Fruit fly (Drosophila melanogaster) whole organism, embryonic: ENCODE data around the gene Tim17b1.

Experiments used
- Aef1 ChIP-seq: fragments of 200-800 bp; sonication (Bioruptor generic); IDR thresholded peaks from 3 replicates; pipeline ENCODE4 v1.3.6; 2022; ENCODE audit warnings: missing biosample characterization, missing genetic modification characterization
- Asciz ChIP-seq: fragments of 200-800 bp; sonication (Bioruptor generic); optimal IDR thresholded peaks from 2 replicates; lab custom pipeline; 2017; ENCODE audit warnings: missing biosample characterization, mild to moderate bottlenecking, missing genetic modification characterization, missing genetic modification reagents
- CG1024 ChIP-seq: fragments of 200-800 bp; sonication (Bioruptor generic); IDR thresholded peaks from 2 replicates; pipeline ENCODE4 v1.3.6; 2022; ENCODE audit warnings: missing biosample characterization, missing genetic modification characterization
- CG10431 ChIP-seq: fragments of 200-800 bp; sonication (Bioruptor generic); optimal IDR thresholded peaks from 3 replicates; lab custom pipeline; 2018; ENCODE audit warnings: missing biosample characterization, mild to moderate bottlenecking, missing genetic modification characterization
- CG11398 ChIP-seq: fragments of 200-800 bp; sonication (Bioruptor generic); optimal IDR thresholded peaks from 2 replicates; lab custom pipeline; 2016; ENCODE audit warnings: missing biosample characterization, missing genetic modification characterization
- CG11560 ChIP-seq: fragments of 200-800 bp; sonication (Bioruptor generic); IDR thresholded peaks from 3 replicates; pipeline ENCODE4 v1.3.6; 2022; ENCODE audit warnings: missing biosample characterization, missing genetic modification characterization
- CG12744 ChIP-seq: fragments of 200-800 bp; sonication (Bioruptor generic); optimal IDR thresholded peaks from 2 replicates; lab custom pipeline; 2016; ENCODE audit warnings: missing biosample characterization, missing genetic modification characterization
- CG13624 ChIP-seq: fragments of 200-800 bp; sonication (Bioruptor generic); optimal IDR thresholded peaks from 2 replicates; lab custom pipeline; 2016; ENCODE audit warnings: missing biosample characterization, missing genetic modification characterization
- CG15601 ChIP-seq: fragments of 200-800 bp; sonication (Bioruptor generic); optimal IDR thresholded peaks from 3 replicates; lab custom pipeline; 2019; ENCODE audit warnings: missing biosample characterization, mild to moderate bottlenecking, missing genetic modification characterization, moderate library complexity
- CG18262 ChIP-seq: fragments of 200-800 bp; optimal IDR thresholded peaks from 3 replicates; lab custom pipeline; 2019; ENCODE audit warnings: missing biosample characterization, mild to moderate bottlenecking, missing genetic modification characterization, moderate library complexity
- CG18619 ChIP-seq: fragments of 200-800 bp; sonication (Bioruptor generic); optimal IDR thresholded peaks from 3 replicates; lab custom pipeline; 2017; ENCODE audit warnings: missing biosample characterization, mild to moderate bottlenecking, missing genetic modification characterization
- CG2199 ChIP-seq: fragments of 200-800 bp; sonication (Bioruptor generic); IDR thresholded peaks from 3 replicates; pipeline ENCODE4 v1.3.6; 2022; ENCODE audit warnings: missing biosample characterization, missing genetic modification characterization
- CG3407 ChIP-seq: fragments of 200-800 bp; sonication (Bioruptor generic); optimal IDR thresholded peaks from 2 replicates; lab custom pipeline; 2018; ENCODE audit warnings: missing biosample characterization, mild to moderate bottlenecking, missing genetic modification characterization
- CG4730 ChIP-seq: fragments of 200-800 bp; sonication (Bioruptor generic); IDR thresholded peaks from 2 replicates; pipeline ENCODE4 v1.3.6; 2022; ENCODE audit warnings: missing biosample characterization, missing genetic modification characterization
- CG4854 ChIP-seq: fragments of 200-800 bp; sonication (Bioruptor generic); optimal IDR thresholded peaks from 2 replicates; lab custom pipeline; 2016; ENCODE audit warnings: missing biosample characterization, missing genetic modification characterization, inconsistent platforms
- CG6683 ChIP-seq: fragments of 200-800 bp; sonication (Bioruptor generic); optimal IDR thresholded peaks from 2 replicates; lab custom pipeline; 2017; ENCODE audit warnings: missing biosample characterization, mild to moderate bottlenecking, missing genetic modification characterization, missing genetic modification reagents
- CG8290 ChIP-seq, 3 experiments: fragments of 200-800 bp; sonication (Bioruptor generic); optimal IDR thresholded peaks; 2 replicates each; lab custom pipeline; 2016 to 2019; ENCODE audit warnings: missing biosample characterization in 3 of 3, missing genetic modification characterization in 3 of 3, mild to moderate bottlenecking in 2 of 3, moderate library complexity in 1 of 3
- CG8478 ChIP-seq: fragments of >200 bp; optimal IDR thresholded peaks from 2 replicates; lab custom pipeline; 2018
- Camta ChIP-seq: fragments of 200-800 bp; sonication (Bioruptor generic); optimal IDR thresholded peaks from 2 replicates; lab custom pipeline; 2016; ENCODE audit warnings: missing biosample characterization, missing genetic modification characterization
- Chrac-16 ChIP-seq: fragments of 200-800 bp; sonication (Bioruptor generic); optimal IDR thresholded peaks from 3 replicates; lab custom pipeline; 2016; ENCODE audit warnings: missing biosample characterization, missing genetic modification characterization
- CrebB ChIP-seq: fragments of 200-800 bp; sonication (Bioruptor generic); optimal IDR thresholded peaks from 3 replicates; lab custom pipeline; 2018; ENCODE audit warnings: missing biosample characterization, mild to moderate bottlenecking, missing genetic modification characterization
- D ChIP-seq, 2 experiments: fragments of 200-800 bp in 1 of 2; fragments of >200 bp in 1 of 2; sonication (Bioruptor generic) in 1 of 2; optimal IDR thresholded peaks; 2 replicates in 1 of 2; 3 replicates in 1 of 2; lab custom pipeline; 2017; ENCODE audit warnings: mild to moderate bottlenecking in 1 of 2, missing biosample characterization in 1 of 2, missing genetic modification characterization in 1 of 2, missing genetic modification reagents in 1 of 2
- Dad ChIP-seq: fragments of 200-800 bp; sonication (Bioruptor generic); optimal IDR thresholded peaks from 3 replicates; lab custom pipeline; 2016; ENCODE audit warnings: missing biosample characterization, missing genetic modification characterization
- E2f1 ChIP-seq: fragments of 200-800 bp; sonication (Bioruptor generic); IDR thresholded peaks from 2 replicates; pipeline ENCODE4 v1.3.6; 2022; ENCODE audit warnings: missing biosample characterization, missing genetic modification characterization
- E2f2 ChIP-seq: fragments of 200-800 bp; sonication (Bioruptor generic); IDR thresholded peaks from 2 replicates; pipeline ENCODE4 v1.3.6; 2022; ENCODE audit warnings: missing biosample characterization, missing genetic modification characterization
- Fer2 ChIP-seq: fragments of 200-800 bp; sonication (Bioruptor generic); optimal IDR thresholded peaks from 2 replicates; lab custom pipeline; 2018; ENCODE audit warnings: missing biosample characterization, mild to moderate bottlenecking, missing genetic modification characterization, moderate library complexity
- HHEX ChIP-seq: fragments of 200-800 bp; sonication (Bioruptor generic); optimal IDR thresholded peaks from 3 replicates; lab custom pipeline; 2017; ENCODE audit warnings: missing biosample characterization, mild to moderate bottlenecking, missing genetic modification characterization, missing genetic modification reagents
- Hey ChIP-seq: fragments of 200-800 bp; sonication (Bioruptor generic); optimal IDR thresholded peaks from 3 replicates; lab custom pipeline; 2018; ENCODE audit warnings: missing biosample characterization, mild to moderate bottlenecking, missing genetic modification characterization
- HmgD ChIP-seq: fragments of 200-800 bp; sonication (Bioruptor generic); optimal IDR thresholded peaks from 3 replicates; lab custom pipeline; 2016; ENCODE audit warnings: missing biosample characterization, missing genetic modification characterization
- Hr78 ChIP-seq, 2 experiments: fragments of 200-800 bp in 1 of 2; fragments of >200 bp in 1 of 2; sonication (Bioruptor generic) in 1 of 2; optimal IDR thresholded peaks; 2 replicates each; lab custom pipeline; 2017 to 2019; ENCODE audit warnings: missing biosample characterization in 2 of 2, missing genetic modification characterization in 2 of 2, mild to moderate bottlenecking in 1 of 2, moderate library complexity in 1 of 2
- NC2β ChIP-seq: fragments of 200-800 bp; sonication (Bioruptor generic); optimal IDR thresholded peaks from 2 replicates; lab custom pipeline; 2016; ENCODE audit warnings: missing biosample characterization, missing genetic modification characterization
- NFAT ChIP-seq: fragments of 200-800 bp; sonication (Bioruptor generic); IDR thresholded peaks from 2 replicates; pipeline ENCODE4 v1.3.6; 2022; ENCODE audit warnings: missing biosample characterization, missing genetic modification characterization
- PHDP ChIP-seq: fragments of 200-800 bp; sonication (Bioruptor generic); optimal IDR thresholded peaks from 3 replicates; lab custom pipeline; 2018; ENCODE audit warnings: missing biosample characterization, mild to moderate bottlenecking, missing genetic modification characterization, moderate library complexity
- Sry-δ ChIP-seq: fragments of 200-800 bp; sonication (Bioruptor generic); optimal IDR thresholded peaks from 2 replicates; lab custom pipeline; 2016; ENCODE audit warnings: missing biosample characterization, missing genetic modification characterization
- al ChIP-seq: fragments of 200-800 bp; sonication (Bioruptor generic); IDR thresholded peaks from 2 replicates; pipeline ENCODE4 v1.3.6; 2022; ENCODE audit warnings: missing biosample characterization, missing genetic modification characterization
- gt ChIP-seq: fragments of 200-800 bp; sonication (Bioruptor generic); IDR thresholded peaks from 2 replicates; pipeline ENCODE4 v1.3.6; 2022; ENCODE audit warnings: missing biosample characterization, missing genetic modification characterization
- nom ChIP-seq: fragments of 200-800 bp; sonication (Bioruptor generic); optimal IDR thresholded peaks from 2 replicates; lab custom pipeline; 2017; ENCODE audit warnings: missing biosample characterization, missing genetic modification characterization, mild to moderate bottlenecking, moderate library complexity, missing genetic modification reagents
- otp ChIP-seq: fragments of 200-800 bp; sonication (Bioruptor generic); IDR thresholded peaks from 3 replicates; pipeline ENCODE4, ENCODE4 v1.3.6; 2022; ENCODE audit warnings: missing biosample characterization, missing genetic modification characterization
- p53 ChIP-seq: fragments of 200-800 bp; sonication (Bioruptor generic); optimal IDR thresholded peaks from 2 replicates; lab custom pipeline; 2016; ENCODE audit warnings: missing biosample characterization, missing genetic modification characterization
- prd ChIP-seq, 3 experiments: fragments of >200 bp in 2 of 3; fragments of 200-800 bp in 1 of 3; sonication (Bioruptor generic) in 1 of 3; optimal IDR thresholded peaks in 2 of 3; IDR thresholded peaks in 1 of 3; 2 replicates in 2 of 3; 3 replicates in 1 of 3; pipeline versions ENCODE4 v1.3.6 to Lab custom; 2017 to 2022; ENCODE audit warnings: missing biosample characterization in 1 of 3, missing genetic modification characterization in 1 of 3
- ranshi ChIP-seq: fragments of 200-800 bp; sonication (Bioruptor generic); IDR thresholded peaks from 2 replicates; pipeline ENCODE4 v1.3.6; 2022; ENCODE audit warnings: missing biosample characterization, missing genetic modification characterization
- sc ChIP-seq, 3 experiments: fragments of >200 bp in 2 of 3; fragments of 200-800 bp in 1 of 3; sonication (Bioruptor generic) in 1 of 3; optimal IDR thresholded peaks; 2 replicates in 2 of 3; 3 replicates in 1 of 3; lab custom pipeline; 2017; ENCODE audit warnings: mild to moderate bottlenecking in 1 of 3, missing biosample characterization in 1 of 3, missing genetic modification characterization in 1 of 3, missing genetic modification reagents in 1 of 3
- sim ChIP-seq: fragments of 200-800 bp; sonication (Bioruptor generic); IDR thresholded peaks from 2 replicates; pipeline ENCODE4 v1.3.6; 2022; ENCODE audit warnings: missing biosample characterization, missing genetic modification characterization
- slp2 ChIP-seq: fragments of 200-800 bp; sonication (Bioruptor generic); optimal IDR thresholded peaks from 2 replicates; lab custom pipeline; 2016; ENCODE audit warnings: missing biosample characterization, missing genetic modification characterization
- tgo ChIP-seq: fragments of 200-800 bp; sonication (Bioruptor generic); IDR thresholded peaks from 3 replicates; pipeline ENCODE4 v1.3.6; 2022; ENCODE audit warnings: missing biosample characterization, missing genetic modification characterization
- twi ChIP-seq: fragments of 200-800 bp; optimal IDR thresholded peaks from 2 replicates; lab custom pipeline; 2019; ENCODE audit warnings: missing biosample characterization, mild to moderate bottlenecking, missing genetic modification characterization, moderate library complexity
- wdn ChIP-seq: fragments of 200-800 bp; sonication (Bioruptor generic); IDR thresholded peaks from 2 replicates; pipeline ENCODE4 v1.3.6; 2022; ENCODE audit warnings: missing biosample characterization, missing genetic modification characterization
- wek ChIP-seq: fragments of 200-800 bp; sonication (Bioruptor generic); optimal IDR thresholded peaks from 3 replicates; lab custom pipeline; 2018; ENCODE audit warnings: missing biosample characterization, mild to moderate bottlenecking, missing genetic modification characterization, moderate library complexity

The Tim17b1 gene

dm6 chr3R:5264251-5265098 lies 35.5 kb upstream of the Tim17b1 start (continued):
- TF ChIP-seq CG3407 (GFP tag; lab: Kevin White, UChicago) (no peak), p53 (GFP tag; lab: Kevin White, UChicago) (no peak), CG8478 (lab: Kevin White, UChicago) (no peak), CG2199 (0 out of 3 replicates have a peak, but pooled peaks have one; percentile 59), Hr78 (GFP tag; optimal IDR thresholded peaks at IDR 0.05; lab: Kevin White, UChicago) (no peak), CG6683 (GFP tag; lab: Kevin White, UChicago) (no peak), gt (GFP tag; lab: Robert Waterston, UW) (no peak), CrebB (tag; lab: Kevin White, UChicago) (no peak), ranshi (no peak), CG12744 (GFP tag; lab: Kevin White, UChicago) (peak; percentile 34), al (no peak), Asciz (GFP tag; lab: Kevin White, UChicago) (peak; percentile 2), wek (GFP tag; lab: Kevin White, UChicago) (no peak), Camta (no peak), D (optimal IDR thresholded peaks at IDR 0.05; lab: Kevin White, UChicago) (peak; percentile 48), D (GFP tag; optimal IDR thresholded peaks at IDR 0.05; lab: Kevin White, UChicago) (no peak), CG18619 (GFP tag; lab: Kevin White, UChicago) (peak; percentile 38), twi (tag; lab: Kevin White, UChicago) (peak; percentile 50), CG18262 (tag; lab: Kevin White, UChicago) (peak; percentile 47), Fer2 (tag; lab: Kevin White, UChicago) (no peak), otp (GFP tag; lab: Robert Waterston, UW) (no peak), E2f2 (GFP tag; lab: Robert Waterston, UW) (no peak), Dad (GFP tag; lab: Kevin White, UChicago) (no peak), PHDP (tag; lab: Kevin White, UChicago) (peak; percentile 6), Hey (tag; lab: Kevin White, UChicago) (no peak), CG1024 (GFP tag; lab: Robert Waterston, UW) (no peak), wdn (GFP tag; lab: Robert Waterston, UW) (no peak), sim (GFP tag; lab: Robert Waterston, UW) (no peak), E2f1 (GFP tag; lab: Robert Waterston, UW) (no peak), Chrac-16 (GFP tag; lab: Kevin White, UChicago) (peak; percentile 8), HmgD (no peak), HHEX (GFP tag; lab: Kevin White, UChicago) (peak; percentile 29), prd (optimal IDR thresholded peaks at IDR 0.05; lab: Kevin White, UChicago) (no peak), prd (GFP tag; IDR thresholded peaks at IDR 0.05; lab: Robert Waterston, UW) (no peak), tgo (GFP tag; lab: Robert Waterston, UW) (no peak), CG15601 (peak; percentile 23), CG11398 (GFP tag; lab: Kevin White, UChicago) (no peak), CG13624 (peak; percentile 36), sc (optimal IDR thresholded peaks at IDR 0.05; lab: Kevin White, UChicago) (no peak), sc (GFP tag; optimal IDR thresholded peaks at IDR 0.05; lab: Kevin White, UChicago) (peak; percentile 1), NFAT (GFP tag; lab: Robert Waterston, UW) (no peak), slp2 (GFP tag; lab: Kevin White, UChicago) (peak; percentile 24), nom (GFP tag; lab: Kevin White, UChicago) (peak; percentile 30), CG11560 (tag; lab: Robert Waterston, UW) (no peak), CG4854 (no peak), CG4730 (GFP tag; lab: Robert Waterston, UW) (no peak), Sry-δ (GFP tag; lab: Kevin White, UChicago) (peak; percentile 16), CG8290 (GFP tag; optimal IDR thresholded peaks at IDR 0.05; lab: Kevin White, UChicago) (peak; percentile 9), CG8290 (tag; optimal IDR thresholded peaks at IDR 0.05; lab: Kevin White, UChicago) (peak in 1 of 2 experiments; percentile 49), Aef1 (GFP tag; lab: Robert Waterston, UW) (no peak), NC2β (GFP tag; lab: Kevin White, UChicago) (peak; percentile 31), CG10431 (GFP tag; lab: Kevin White, UChicago) (no peak)
